Fruit fly (Drosophila melanogaster): ENCODE results near the gene eIF1A.

- no peak for TF ChIP-seq gl (tag; optimal IDR thresholded peaks at IDR 0.05)
- TF ChIP-seq CG9948 (tag; optimal IDR thresholded peaks at IDR 0.05) = no peak
- no peak for TF ChIP-seq CG12605 (GFP tag; IDR thresholded peaks at IDR 0.05)
- no peak for TF ChIP-seq D1 (tag; optimal IDR thresholded peaks at IDR 0.05)
- TF ChIP-seq EcR (GFP tag; optimal IDR thresholded peaks at IDR 0.05) = no peak
- no peak for TF ChIP-seq fd96Ca (GFP tag; IDR thresholded peaks at IDR 0.05)
- no peak for TF ChIP-seq Ets98B (GFP tag; IDR thresholded peaks at IDR 0.05)
- TF ChIP-seq CG4496 (GFP tag; IDR thresholded peaks at IDR 0.05) = no peak
- TF ChIP-seq Pif1B (GFP tag; optimal IDR thresholded peaks at IDR 0.05) = no peak
- no peak for TF ChIP-seq CG17806 (tag; optimal IDR thresholded peaks at IDR 0.05)
- no peak for TF ChIP-seq CG32121 (GFP tag; IDR thresholded peaks at IDR 0.05)
- no peak for TF ChIP-seq Snoo (tag; optimal IDR thresholded peaks at IDR 0.05)
- no peak for TF ChIP-seq CG10348 (GFP tag; IDR thresholded peaks at IDR 0.05)
Measured at dm6 chr3R:18269744-18270348, 4.6 kb upstream of the eIF1A start.
